Fruit fly (Drosophila melanogaster) whole organism, embryonic: Measurements from ENCODE around the gene Inx3.

Source experiments
- BEAF-32 ChIP-seq: fragments of 200-800 bp; sonication (Bioruptor generic); optimal IDR thresholded peaks from 3 replicates; lab custom pipeline; 2017; ENCODE audit warnings: missing biosample characterization, missing genetic modification characterization, mild to moderate bottlenecking, moderate library complexity, missing genetic modification reagents
- CG10147 ChIP-seq: fragments of 200-800 bp; sonication (Bioruptor generic); optimal IDR thresholded peaks from 2 replicates; lab custom pipeline; 2019; ENCODE audit warnings: missing biosample characterization, mild to moderate bottlenecking, missing genetic modification characterization, moderate library complexity
- CG1024 ChIP-seq: fragments of 200-800 bp; sonication (Bioruptor generic); IDR thresholded peaks from 2 replicates; pipeline ENCODE4 v1.3.6; 2022; ENCODE audit warnings: missing biosample characterization, missing genetic modification characterization
- CG10565 ChIP-seq: fragments of 200-800 bp; sonication (Bioruptor generic); optimal IDR thresholded peaks from 3 replicates; lab custom pipeline; 2016; ENCODE audit warnings: missing biosample characterization, mild to moderate bottlenecking, missing genetic modification characterization
- CG11560 ChIP-seq: fragments of 200-800 bp; sonication (Bioruptor generic); IDR thresholded peaks from 3 replicates; pipeline ENCODE4 v1.3.6; 2022; ENCODE audit warnings: missing biosample characterization, missing genetic modification characterization
- CG14710 ChIP-seq: fragments of 200-800 bp; sonication (Bioruptor generic); optimal IDR thresholded peaks from 3 replicates; lab custom pipeline; 2019; ENCODE audit warnings: missing biosample characterization, mild to moderate bottlenecking, missing genetic modification characterization, moderate library complexity
- CG15514 ChIP-seq: fragments of 200-800 bp; sonication (Bioruptor generic); optimal IDR thresholded peaks from 3 replicates; lab custom pipeline; 2017; ENCODE audit warnings: missing biosample characterization, missing genetic modification characterization, mild to moderate bottlenecking, moderate library complexity, missing genetic modification reagents
- CG17385 ChIP-seq: fragments of 200-800 bp; sonication (Bioruptor generic); optimal IDR thresholded peaks from 3 replicates; lab custom pipeline; 2018; ENCODE audit warnings: missing biosample characterization, mild to moderate bottlenecking, missing genetic modification characterization
- CG17612 ChIP-seq: fragments of 200-800 bp; sonication (Bioruptor generic); IDR thresholded peaks from 2 replicates; pipeline ENCODE4 v1.3.6; 2022; ENCODE audit warnings: missing biosample characterization, missing genetic modification characterization
- CG2129 ChIP-seq: fragments of 200-800 bp; sonication (Bioruptor generic); IDR thresholded peaks from 2 replicates; pipeline ENCODE4 v1.3.6; 2022; ENCODE audit warnings: missing biosample characterization, missing genetic modification characterization; ENCODE audit not compliant: partially characterized antibody
- CG30403 ChIP-seq: fragments of 200-800 bp; sonication (Bioruptor generic); optimal IDR thresholded peaks from 3 replicates; lab custom pipeline; 2016; ENCODE audit warnings: missing biosample characterization, missing genetic modification characterization
- CG3995 ChIP-seq: fragments of 200-800 bp; sonication (Bioruptor generic); optimal IDR thresholded peaks from 3 replicates; lab custom pipeline; 2016; ENCODE audit warnings: missing biosample characterization, missing genetic modification characterization
- CG4360 ChIP-seq: fragments of 200-800 bp; sonication (Bioruptor generic); IDR thresholded peaks from 2 replicates; pipeline ENCODE4 v1.3.6; 2022; ENCODE audit warnings: missing biosample characterization, missing genetic modification characterization
- CG4404 ChIP-seq: fragments of 200-800 bp; sonication (Bioruptor generic); IDR thresholded peaks from 2 replicates; pipeline ENCODE4 v1.3.6; 2022; ENCODE audit warnings: missing biosample characterization, missing genetic modification characterization
- CG7271 ChIP-seq: fragments of 200-800 bp; sonication (Bioruptor generic); optimal IDR thresholded peaks from 2 replicates; lab custom pipeline; 2018; ENCODE audit warnings: missing biosample characterization, mild to moderate bottlenecking, missing genetic modification characterization, moderate library complexity
- CG8281 ChIP-seq: fragments of 200-800 bp; sonication (Bioruptor generic); optimal IDR thresholded peaks from 2 replicates; lab custom pipeline; 2018; ENCODE audit warnings: missing biosample characterization, mild to moderate bottlenecking, missing genetic modification characterization, moderate library complexity
- Dad ChIP-seq: fragments of 200-800 bp; sonication (Bioruptor generic); optimal IDR thresholded peaks from 3 replicates; lab custom pipeline; 2016; ENCODE audit warnings: missing biosample characterization, missing genetic modification characterization
- Doc2 ChIP-seq: fragments of 200-800 bp; sonication (Bioruptor generic); IDR thresholded peaks from 2 replicates; pipeline ENCODE4 v1.3.6; 2022; ENCODE audit warnings: missing biosample characterization, missing genetic modification characterization
- Dp ChIP-seq: fragments of 200-800 bp; sonication (Bioruptor generic); optimal IDR thresholded peaks from 2 replicates; lab custom pipeline; 2018; ENCODE audit warnings: missing biosample characterization, mild to moderate bottlenecking, missing genetic modification characterization, moderate library complexity
- E2f2 ChIP-seq: fragments of 200-800 bp; sonication (Bioruptor generic); IDR thresholded peaks from 2 replicates; pipeline ENCODE4 v1.3.6; 2022; ENCODE audit warnings: missing biosample characterization, missing genetic modification characterization
- Hr39 ChIP-seq: fragments of >200 bp; optimal IDR thresholded peaks from 2 replicates; lab custom pipeline; 2017
- Hr51 ChIP-seq, 2 experiments: fragments of 200-800 bp; sonication (Bioruptor generic); optimal IDR thresholded peaks; 2 replicates in 1 of 2; 3 replicates in 1 of 2; lab custom pipeline; 2016 to 2018; ENCODE audit warnings: missing biosample characterization in 2 of 2, missing genetic modification characterization in 2 of 2, mild to moderate bottlenecking in 1 of 2, moderate library complexity in 1 of 2
- Hr78 ChIP-seq, 2 experiments: fragments of 200-800 bp in 1 of 2; fragments of >200 bp in 1 of 2; sonication (Bioruptor generic) in 1 of 2; optimal IDR thresholded peaks; 2 replicates each; lab custom pipeline; 2017 to 2019; ENCODE audit warnings: missing biosample characterization in 2 of 2, missing genetic modification characterization in 2 of 2, mild to moderate bottlenecking in 1 of 2, moderate library complexity in 1 of 2
- Max ChIP-seq: fragments of 200-800 bp; sonication (Bioruptor generic); optimal IDR thresholded peaks from 2 replicates; lab custom pipeline; 2016; ENCODE audit warnings: missing biosample characterization, mild to moderate bottlenecking, missing genetic modification characterization
- Med ChIP-seq: fragments of 200-800 bp; sonication (Bioruptor generic); peaks from one replicate; lab custom pipeline; 2016; ENCODE audit warnings: missing biosample characterization, missing genetic modification characterization, mild to moderate bottlenecking, inconsistent platforms, moderate library complexity
- NFAT ChIP-seq: fragments of 200-800 bp; sonication (Bioruptor generic); IDR thresholded peaks from 2 replicates; pipeline ENCODE4 v1.3.6; 2022; ENCODE audit warnings: missing biosample characterization, missing genetic modification characterization
- Oli ChIP-seq: fragments of 200-800 bp; sonication (Bioruptor generic); optimal IDR thresholded peaks from 2 replicates; lab custom pipeline; 2018; ENCODE audit warnings: missing biosample characterization, mild to moderate bottlenecking, missing genetic modification characterization, moderate library complexity
- Rx ChIP-seq: fragments of 200-800 bp; sonication (Bioruptor generic); IDR thresholded peaks from 2 replicates; pipeline ENCODE4 v1.3.6; 2022; ENCODE audit warnings: missing biosample characterization, missing genetic modification characterization
- Sox100B ChIP-seq: fragments of 200-800 bp; sonication (Bioruptor generic); optimal IDR thresholded peaks from 3 replicates; lab custom pipeline; 2018; ENCODE audit warnings: missing biosample characterization, mild to moderate bottlenecking, missing genetic modification characterization
- Trl ChIP-seq, 3 experiments: fragments of >200 bp in 2 of 3; fragments of 200-800 bp in 1 of 3; sonication (Bioruptor generic) in 1 of 3; optimal IDR thresholded peaks; 2 replicates in 1 of 3; 3 replicates in 2 of 3; lab custom pipeline; 2016 to 2017; ENCODE audit warnings: missing biosample characterization in 1 of 3, missing genetic modification characterization in 1 of 3
- ash1 ChIP-seq: fragments of 200-800 bp; sonication (Bioruptor generic); optimal IDR thresholded peaks from 2 replicates; lab custom pipeline; 2018; ENCODE audit warnings: missing biosample characterization, mild to moderate bottlenecking, missing genetic modification characterization
- bab2 ChIP-seq: fragments of 200-800 bp; sonication (Bioruptor generic); optimal IDR thresholded peaks from 2 replicates; lab custom pipeline; 2016; ENCODE audit warnings: missing biosample characterization, missing genetic modification characterization
- bigmax ChIP-seq: fragments of 200-800 bp; sonication (Bioruptor generic); optimal IDR thresholded peaks from 2 replicates; lab custom pipeline; 2018; ENCODE audit warnings: missing biosample characterization, mild to moderate bottlenecking, missing genetic modification characterization
- bowl ChIP-seq: fragments of 200-800 bp; sonication (Bioruptor generic); IDR thresholded peaks from 2 replicates; pipeline ENCODE4 v1.3.6; 2022; ENCODE audit warnings: missing biosample characterization, missing genetic modification characterization
- bsh ChIP-seq, 2 experiments: fragments of 200-800 bp; sonication (Bioruptor generic); optimal IDR thresholded peaks; 2 replicates each; lab custom pipeline; 2017 to 2018; ENCODE audit warnings: mild to moderate bottlenecking in 2 of 2, missing biosample characterization in 2 of 2, missing genetic modification characterization in 2 of 2, moderate library complexity in 1 of 2
- crol ChIP-seq: fragments of 200-800 bp; sonication (Bioruptor generic); IDR thresholded peaks from 2 replicates; pipeline ENCODE4 v1.3.6; 2022; ENCODE audit warnings: missing biosample characterization, missing genetic modification characterization
- dm ChIP-seq: fragments of 200-800 bp; sonication (Bioruptor generic); optimal IDR thresholded peaks from 3 replicates; lab custom pipeline; 2016; ENCODE audit warnings: missing biosample characterization, missing genetic modification characterization
- ems ChIP-seq: fragments of 200-800 bp; sonication (Bioruptor generic); optimal IDR thresholded peaks from 3 replicates; lab custom pipeline; 2016; ENCODE audit warnings: missing biosample characterization, missing genetic modification characterization
- gcm ChIP-seq: fragments of 200-800 bp; sonication (Bioruptor generic); optimal IDR thresholded peaks from 2 replicates; lab custom pipeline; 2019; ENCODE audit warnings: missing biosample characterization, mild to moderate bottlenecking, missing genetic modification characterization, moderate library complexity
- kay ChIP-seq: fragments of 200-800 bp; sonication (Bioruptor generic); optimal IDR thresholded peaks from 2 replicates; lab custom pipeline; 2016; ENCODE audit warnings: missing biosample characterization, missing genetic modification characterization
- klu ChIP-seq: fragments of 200-800 bp; sonication (Bioruptor generic); IDR thresholded peaks from 2 replicates; pipeline ENCODE4 v1.3.6; 2022; ENCODE audit warnings: missing biosample characterization, missing genetic modification characterization
- mam ChIP-seq: fragments of 200-800 bp; sonication (Bioruptor generic); optimal IDR thresholded peaks from 3 replicates; lab custom pipeline; 2016; ENCODE audit warnings: missing biosample characterization, missing genetic modification characterization
- pfk ChIP-seq: fragments of 200-800 bp; sonication (Bioruptor generic); optimal IDR thresholded peaks from 2 replicates; lab custom pipeline; 2018; ENCODE audit warnings: missing biosample characterization, mild to moderate bottlenecking, missing genetic modification characterization, moderate library complexity
- pho ChIP-seq: fragments of 200-800 bp; sonication (Bioruptor generic); optimal IDR thresholded peaks from 2 replicates; lab custom pipeline; 2016; ENCODE audit warnings: missing biosample characterization, missing genetic modification characterization
- prd ChIP-seq, 3 experiments: fragments of >200 bp in 2 of 3; fragments of 200-800 bp in 1 of 3; sonication (Bioruptor generic) in 1 of 3; optimal IDR thresholded peaks in 2 of 3; IDR thresholded peaks in 1 of 3; 2 replicates in 2 of 3; 3 replicates in 1 of 3; pipeline versions ENCODE4 v1.3.6 to Lab custom; 2017 to 2022; ENCODE audit warnings: missing biosample characterization in 1 of 3, missing genetic modification characterization in 1 of 3
- sim ChIP-seq: fragments of 200-800 bp; sonication (Bioruptor generic); IDR thresholded peaks from 2 replicates; pipeline ENCODE4 v1.3.6; 2022; ENCODE audit warnings: missing biosample characterization, missing genetic modification characterization
- slbo ChIP-seq: fragments of 200-800 bp; sonication (Bioruptor generic); IDR thresholded peaks from 2 replicates; pipeline ENCODE4 v1.3.6; 2022; ENCODE audit warnings: missing biosample characterization, missing genetic modification characterization
- stc ChIP-seq: fragments of 200-800 bp; sonication (Bioruptor generic); IDR thresholded peaks from 2 replicates; pipeline ENCODE4 v1.3.6; 2022; ENCODE audit warnings: missing biosample characterization, missing genetic modification characterization
- sug ChIP-seq: fragments of 200-800 bp; optimal IDR thresholded peaks from 2 replicates; lab custom pipeline; 2019; ENCODE audit warnings: missing biosample characterization, mild to moderate bottlenecking, missing genetic modification characterization, moderate library complexity

Gene Inx3

dm6 chr3R:28889427-28889736, 30.1 kb upstream of the Inx3 start (continued):
- no peak for TF ChIP-seq pfk (GFP tag; lab: Kevin White, UChicago)
- TF ChIP-seq bowl (GFP tag; lab: Robert Waterston, UW), result no peak
- TF ChIP-seq CG4360 (GFP tag; lab: Robert Waterston, UW), result peak; percentile 5; the same call in 1 of the 2 replicates
- TF ChIP-seq klu, result no peak
- TF ChIP-seq ems (GFP tag; lab: Kevin White, UChicago), result no peak
- TF ChIP-seq BEAF-32, result no peak
- TF ChIP-seq CG7271 (tag; lab: Kevin White, UChicago), result no peak
- no peak for TF ChIP-seq bab2 (GFP tag; lab: Kevin White, UChicago)
- TF ChIP-seq CG3995 (GFP tag; lab: Kevin White, UChicago), result no peak
- TF ChIP-seq Hr78 (GFP tag; optimal IDR thresholded peaks at IDR 0.05; lab: Kevin White, UChicago), result no peak
- no peak for TF ChIP-seq Trl (optimal IDR thresholded peaks at IDR 0.05; lab: Kevin White, UChicago)
- no peak for TF ChIP-seq Trl (GFP tag; optimal IDR thresholded peaks at IDR 0.05; lab: Kevin White, UChicago)
- TF ChIP-seq bigmax (GFP tag; lab: Kevin White, UChicago), result no peak
- no peak for TF ChIP-seq E2f2 (GFP tag; lab: Robert Waterston, UW)
- TF ChIP-seq crol (GFP tag; lab: Robert Waterston, UW), result peak; percentile 54; the same call in 1 of the 2 replicates
- peak; percentile 37 for TF ChIP-seq Med
- no peak for TF ChIP-seq CG2129 (GFP tag; lab: Robert Waterston, UW)
- TF ChIP-seq sug, result no peak
- TF ChIP-seq dm, result no peak
- TF ChIP-seq CG30403, result no peak
- TF ChIP-seq sim (GFP tag; lab: Robert Waterston, UW), result no peak
- TF ChIP-seq CG10565, result no peak
- TF ChIP-seq CG1024 (GFP tag; lab: Robert Waterston, UW), result no peak
- TF ChIP-seq Doc2 (GFP tag; lab: Robert Waterston, UW), result no peak
- TF ChIP-seq CG4404 (GFP tag; lab: Robert Waterston, UW), result no peak
- no peak for TF ChIP-seq slbo (GFP tag; lab: Robert Waterston, UW)
- no peak for TF ChIP-seq Sox100B (GFP tag; lab: Kevin White, UChicago)
- no peak for TF ChIP-seq Rx (GFP tag; lab: Robert Waterston, UW)
- TF ChIP-seq ash1 (GFP tag; lab: Kevin White, UChicago), result no peak
- peak; percentile 23; the same call in 1 of the 2 replicates for TF ChIP-seq stc (GFP tag; lab: Robert Waterston, UW)
- TF ChIP-seq Hr39, result no peak
- TF ChIP-seq bsh (GFP tag; optimal IDR thresholded peaks at IDR 0.05; lab: Kevin White, UChicago), result no peak
- TF ChIP-seq Dp (GFP tag; lab: Kevin White, UChicago), result no peak
- TF ChIP-seq CG17612 (GFP tag; lab: Robert Waterston, UW), result no peak
- no peak for TF ChIP-seq Max (GFP tag; lab: Kevin White, UChicago)
- TF ChIP-seq Hr51 (GFP tag; optimal IDR thresholded peaks at IDR 0.05; lab: Kevin White, UChicago), result no peak
- TF ChIP-seq CG10147, result no peak
- no peak for TF ChIP-seq CG14710
- no peak for TF ChIP-seq Oli
- TF ChIP-seq gcm, result no peak
- TF ChIP-seq CG17385, result no peak
- peak; percentile 7; the same call in 1 of the 2 replicates for TF ChIP-seq NFAT
- TF ChIP-seq pho, result no peak
- TF ChIP-seq kay (GFP tag; lab: Kevin White, UChicago), result no peak
- no peak for TF ChIP-seq CG8281 (tag; lab: Kevin White, UChicago)
- no peak for TF ChIP-seq Dad (GFP tag; lab: Kevin White, UChicago)
- TF ChIP-seq CG15514 (GFP tag; lab: Kevin White, UChicago), result no peak
- TF ChIP-seq mam (GFP tag; lab: Kevin White, UChicago), result no peak
- TF ChIP-seq CG11560, result no peak
- TF ChIP-seq prd (optimal IDR thresholded peaks at IDR 0.05; lab: Kevin White, UChicago), result no peak
- no peak for TF ChIP-seq prd (GFP tag; IDR thresholded peaks at IDR 0.05; lab: Robert Waterston, UW)
